Worm (Caenorhabditis elegans): ENCODE data around the gene glna-2.

- TF ChIP-seq ets-7 (tag; optimal IDR thresholded peaks at IDR 0.05) (no peak), tbx-11 (GFP tag; IDR thresholded peaks at IDR 0.05) (no peak), aly-1 (tag; optimal IDR thresholded peaks at IDR 0.05) (no peak), ama-1 (optimal IDR thresholded peaks at IDR 0.05) (no peak), scrt-1 (GFP tag; IDR thresholded peaks at IDR 0.05) (no peak), ceh-13 (GFP tag; optimal IDR thresholded peaks at IDR 0.05) (no peak), pes-1 (GFP tag; IDR thresholded peaks at IDR 0.05) (no peak), ceh-36 (tag; optimal IDR thresholded peaks at IDR 0.05) (no peak)
These were observed 14.0 kb downstream of the glna-2 start, which contains the start of gene hda-2 for ce11 chrII:8022461-8022860.

Measured in whole organism, early embryonic.